Worm (Caenorhabditis elegans) whole organism, L3 larva: ENCODE data around the gene emc-1.

Experiments
- R02D3.7 ChIP-seq: fragments of 150-350 bp; optimal IDR thresholded peaks from 2 replicates; lab custom pipeline; 2014; ENCODE audit warnings: missing biosample characterization, missing genetic modification characterization
- elt-1 ChIP-seq: fragments of 150-350 bp; optimal IDR thresholded peaks from 2 replicates; lab custom pipeline; 2014; ENCODE audit warnings: missing biosample characterization, missing genetic modification characterization
- fkh-10 ChIP-seq: sonication (generic microtip); optimal IDR thresholded peaks from 2 replicates; lab custom pipeline; 2017; ENCODE audit warnings: missing biosample characterization, missing genetic modification reagents, missing genetic modification characterization
- fos-1 ChIP-seq: fragments of 150-350 bp; optimal IDR thresholded peaks from 2 replicates; lab custom pipeline; 2014; ENCODE audit warnings: missing biosample characterization, missing genetic modification characterization
- lin-39 ChIP-seq: fragments of 150-350 bp; optimal IDR thresholded peaks from 2 replicates; lab custom pipeline; 2018; ENCODE audit warnings: missing biosample characterization, missing genetic modification reagents, missing genetic modification characterization

DNA sequence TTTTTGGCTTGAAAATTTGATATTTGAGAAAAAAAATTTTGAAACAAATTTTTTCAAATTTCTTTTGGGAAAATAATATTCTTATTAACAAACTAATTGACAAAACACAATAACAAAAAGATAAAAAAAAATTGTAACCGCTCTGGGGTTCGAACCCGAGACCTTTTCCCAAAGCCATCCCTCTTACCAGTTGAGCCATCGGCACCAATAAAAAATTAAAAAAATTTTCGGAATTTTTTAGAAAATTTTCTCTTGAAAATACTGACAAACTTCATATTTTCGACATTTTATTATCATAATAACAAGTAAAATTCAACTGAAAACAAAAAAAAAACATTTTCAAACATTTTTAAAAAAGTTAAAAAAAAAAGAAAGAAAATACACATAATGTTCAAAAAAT is 21.8 kb upstream of the emc-1 start:
- TF ChIP-seq R02D3.7 (tag; lab: Kevin White, UChicago) (no peak), elt-1 (tag; lab: Kevin White, UChicago) (no peak), lin-39 (tag; lab: Kevin White, UChicago) (no peak), fos-1 (tag; lab: Kevin White, UChicago) (no peak), fkh-10 (no peak)
